Fruit fly (Drosophila melanogaster) whole organism: ENCODE results near the gene Ance-3.

Source experiments
- Dll ChIP-seq: fragments of >200 bp; optimal IDR thresholded peaks from 2 replicates; lab custom pipeline; 2017
- EcR ChIP-seq, 2 experiments: fragments of >200 bp; optimal IDR thresholded peaks; 2 replicates each; lab custom pipeline; 2017; ENCODE audit warnings: missing biosample characterization in 2 of 2, missing genetic modification characterization in 2 of 2, missing genetic modification reagents in 2 of 2
- pan ChIP-seq: fragments of >200 bp; optimal IDR thresholded peaks from 2 replicates; lab custom pipeline; 2017
- psq ChIP-seq: fragments of >200 bp; optimal IDR thresholded peaks from 2 replicates; lab custom pipeline; 2017
- usp ChIP-seq: fragments of >200 bp; optimal IDR thresholded peaks from 2 replicates; lab custom pipeline; 2017; ENCODE audit warnings: missing biosample characterization, missing genetic modification characterization, mixed read lengths

DNA sequence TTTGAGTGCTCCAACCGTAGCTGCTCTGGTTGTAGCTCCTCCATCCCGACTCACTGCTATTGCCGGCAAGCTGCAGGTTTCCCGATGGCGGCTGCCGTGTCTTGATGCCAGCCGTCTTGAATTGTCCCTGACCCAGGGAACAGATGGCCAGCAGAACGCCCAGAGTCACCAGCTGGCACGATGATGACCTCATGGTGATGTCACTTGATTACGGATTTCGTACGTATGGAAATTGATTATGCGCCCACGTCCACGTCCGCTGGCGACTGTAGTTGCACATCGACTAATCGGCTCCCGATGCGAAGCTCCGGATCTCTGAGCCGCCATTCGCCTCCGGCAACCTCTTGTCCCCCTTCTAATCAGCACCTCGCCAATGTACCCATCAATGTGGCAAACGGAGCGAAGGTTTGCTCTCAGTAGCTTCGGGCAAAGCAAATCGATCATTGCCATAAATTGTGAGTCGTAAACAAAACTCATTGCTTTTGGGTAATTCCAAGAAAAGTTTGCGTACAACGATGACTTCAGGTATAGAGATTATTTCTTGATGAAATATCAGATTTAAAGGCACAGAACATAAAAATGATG lies 52.3 kb downstream of the Ance-3 start, which contains the start of gene NimB2:
- TF ChIP-seq EcR (GFP tag; optimal IDR thresholded peaks at IDR 0.05; lab: Kevin White, UChicago): no peak
- no peak for TF ChIP-seq pan (lab: Kevin White, UChicago)
- no peak for TF ChIP-seq Dll (lab: Kevin White, UChicago)
- TF ChIP-seq psq (lab: Kevin White, UChicago): no peak
- TF ChIP-seq usp: no peak
